Fruit fly (Drosophila melanogaster) whole organism, adult: ENCODE data around the gene CG44140.

Source experiments
- CG1620 ChIP-seq: fragments of 200-800 bp; sonication (Bioruptor generic); optimal IDR thresholded peaks from 2 replicates; lab custom pipeline; 2016; ENCODE audit warnings: missing biosample characterization, missing genetic modification characterization
- CG5204 ChIP-seq: fragments of 200-800 bp; sonication (Bioruptor generic); optimal IDR thresholded peaks from 2 replicates; lab custom pipeline; 2016; ENCODE audit warnings: missing biosample characterization, missing genetic modification characterization
- cnc ChIP-seq, 2 experiments: fragments of >200 bp; optimal IDR thresholded peaks; 2 replicates each; lab custom pipeline; 2017
- kay ChIP-seq: fragments of 200-800 bp; sonication (Bioruptor generic); peaks from one replicate; lab custom pipeline; 2016; ENCODE audit warnings: missing biosample characterization, missing genetic modification characterization, borderline replicate concordance

DNA sequence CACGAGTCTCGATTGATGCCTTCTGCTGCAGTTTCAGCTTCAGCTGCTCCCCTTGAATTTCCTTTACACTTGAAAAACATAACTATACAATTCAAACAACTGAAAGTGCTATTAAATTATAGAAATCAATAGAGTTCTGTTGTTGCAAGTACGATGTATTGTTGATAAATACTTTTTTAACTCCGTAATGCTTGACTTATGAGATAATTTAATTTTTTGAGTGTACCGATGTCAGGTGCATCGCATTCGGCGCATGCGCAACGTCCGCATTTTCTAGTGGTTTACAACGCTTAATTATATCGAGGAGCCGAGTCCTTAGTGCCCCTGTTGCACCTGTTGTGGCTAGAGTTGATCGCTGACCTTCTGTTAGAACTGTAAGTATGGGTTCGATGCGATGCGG is 47.1 kb upstream of the CG44140 start:
- TF ChIP-seq CG5204 (GFP tag; lab: Kevin White, UChicago): no peak
- TF ChIP-seq cnc (optimal IDR thresholded peaks at IDR 0.05; lab: Kevin White, UChicago): no peak
- TF ChIP-seq CG1620: no peak
- TF ChIP-seq kay: no peak
